Worm (Caenorhabditis elegans) whole organism, late embryonic: ENCODE data around the gene K09C4.7.

ENCODE experiments used
- F13H6.1 ChIP-seq: sonication (generic microtip); optimal IDR thresholded peaks from 2 replicates; lab custom pipeline; 2016; ENCODE audit warnings: missing genetic modification characterization, missing compliant biosample characterization
- K02D7.2 ChIP-seq: sonication (generic microtip); optimal IDR thresholded peaks from 2 replicates; lab custom pipeline; 2017; ENCODE audit warnings: mild to moderate bottlenecking, missing genetic modification characterization, missing compliant biosample characterization
- K09A11.1 ChIP-seq: sonication (generic microtip); optimal IDR thresholded peaks from 2 replicates; lab custom pipeline; 2017; ENCODE audit warnings: antibody characterized with exemption, mild to moderate bottlenecking, missing genetic modification characterization, missing compliant biosample characterization; ENCODE audit not compliant: insufficient read depth
- T23F11.4 ChIP-seq: fragments of 200-800 bp; sonication (Bioruptor generic); optimal IDR thresholded peaks from 2 replicates; lab custom pipeline; 2018; ENCODE audit warnings: mild to moderate bottlenecking, missing genetic modification characterization, missing compliant biosample characterization
- ceh-22 ChIP-seq: sonication (generic microtip); optimal IDR thresholded peaks from 2 replicates; lab custom pipeline; 2017; ENCODE audit warnings: missing biosample characterization, missing genetic modification characterization
- ceh-24 ChIP-seq: sonication (generic microtip); optimal IDR thresholded peaks from 2 replicates; lab custom pipeline; 2016; ENCODE audit warnings: mild to moderate bottlenecking, missing genetic modification characterization, missing compliant biosample characterization
- ceh-30 ChIP-seq: fragments of 150-350 bp; optimal IDR thresholded peaks from 2 replicates; lab custom pipeline; 2014; ENCODE audit warnings: missing biosample characterization, missing genetic modification characterization
- ceh-31 ChIP-seq: sonication (generic microtip); optimal IDR thresholded peaks from 2 replicates; lab custom pipeline; 2016; ENCODE audit warnings: missing genetic modification characterization, missing compliant biosample characterization
- ceh-9 ChIP-seq: sonication (generic microtip); optimal IDR thresholded peaks from 2 replicates; lab custom pipeline; 2016; ENCODE audit warnings: mild to moderate bottlenecking, missing genetic modification characterization, inconsistent platforms, missing compliant biosample characterization
- dmd-4 ChIP-seq: sonication (generic microtip); optimal IDR thresholded peaks from 2 replicates; lab custom pipeline; 2016; ENCODE audit warnings: borderline replicate concordance, missing genetic modification characterization, missing compliant biosample characterization
- elt-2 ChIP-seq: sonication (generic microtip); optimal IDR thresholded peaks from 2 replicates; lab custom pipeline; 2016; ENCODE audit warnings: missing genetic modification reagents, missing genetic modification characterization, missing compliant biosample characterization
- elt-4 ChIP-seq: sonication (generic microtip); optimal IDR thresholded peaks from 2 replicates; lab custom pipeline; 2016; ENCODE audit warnings: missing genetic modification characterization, missing compliant biosample characterization
- eyg-1 ChIP-seq: sonication (generic microtip); optimal IDR thresholded peaks from 2 replicates; lab custom pipeline; 2016; ENCODE audit warnings: missing genotype, missing genetic modification characterization, missing compliant biosample characterization
- fkh-6 ChIP-seq: sonication (generic microtip); optimal IDR thresholded peaks from 2 replicates; lab custom pipeline; 2016; ENCODE audit warnings: missing genetic modification characterization, missing compliant biosample characterization
- gmeb-2 ChIP-seq: sonication (generic microtip); optimal IDR thresholded peaks from 2 replicates; lab custom pipeline; 2016; ENCODE audit warnings: missing genetic modification characterization, inconsistent platforms, missing compliant biosample characterization
- hlh-15 ChIP-seq: sonication (generic microtip); optimal IDR thresholded peaks from 2 replicates; lab custom pipeline; 2016; ENCODE audit warnings: missing genetic modification characterization, missing compliant biosample characterization
- hlh-6 ChIP-seq: sonication (generic microtip); optimal IDR thresholded peaks from 2 replicates; lab custom pipeline; 2016; ENCODE audit warnings: missing genotype, missing genetic modification characterization, missing compliant biosample characterization
- madf-2 ChIP-seq: sonication (generic microtip); optimal IDR thresholded peaks from 2 replicates; lab custom pipeline; 2017; ENCODE audit warnings: missing genetic modification characterization, missing compliant biosample characterization
- mec-3 ChIP-seq: sonication (generic microtip); optimal IDR thresholded peaks from 2 replicates; lab custom pipeline; 2016; ENCODE audit warnings: borderline replicate concordance, missing genetic modification characterization, missing compliant biosample characterization
- nfya-1 ChIP-seq: sonication (generic microtip); optimal IDR thresholded peaks from 2 replicates; lab custom pipeline; 2017; ENCODE audit warnings: missing genetic modification characterization, mild to moderate bottlenecking, missing compliant biosample characterization, antibody characterized with exemption, moderate library complexity
- nhr-11 ChIP-seq: fragments of 150-350 bp; optimal IDR thresholded peaks from 2 replicates; lab custom pipeline; 2014; ENCODE audit warnings: missing biosample characterization, missing genetic modification characterization
- npax-4 ChIP-seq: sonication (generic microtip); optimal IDR thresholded peaks from 2 replicates; lab custom pipeline; 2016; ENCODE audit warnings: missing genetic modification characterization, missing compliant biosample characterization
- pag-3 ChIP-seq: sonication (generic microtip); optimal IDR thresholded peaks from 2 replicates; lab custom pipeline; 2016; ENCODE audit warnings: missing compliant biosample characterization, missing genetic modification characterization, borderline replicate concordance
- pax-1 ChIP-seq: fragments of 150-350 bp; optimal IDR thresholded peaks from 2 replicates; lab custom pipeline; 2014; ENCODE audit warnings: missing biosample characterization, missing genetic modification characterization
- pha-4 ChIP-seq: fragments of 150-350 bp; optimal IDR thresholded peaks from 2 replicates; lab custom pipeline; 2018; ENCODE audit warnings: missing biosample characterization, missing genetic modification reagents, missing genetic modification characterization
- pqm-1 ChIP-seq: sonication (generic microtip); optimal IDR thresholded peaks from 2 replicates; lab custom pipeline; 2016; ENCODE audit warnings: missing genetic modification characterization, missing compliant biosample characterization
- pros-1 ChIP-seq: fragments of 150-350 bp; optimal IDR thresholded peaks from 2 replicates; lab custom pipeline; 2014; ENCODE audit warnings: missing biosample characterization, missing genetic modification reagents, missing genetic modification characterization
- ref-2 ChIP-seq: sonication (generic microtip); optimal IDR thresholded peaks from 2 replicates; lab custom pipeline; 2016; ENCODE audit warnings: missing genetic modification characterization, missing compliant biosample characterization
- sox-2 ChIP-seq: fragments of 200-800 bp; sonication (Bioruptor generic); IDR thresholded peaks from 2 replicates; pipeline ENCODE4 v1.3.6; 2022; ENCODE audit warnings: missing genetic modification reagents, missing genetic modification characterization, missing compliant biosample characterization
- syd-9 ChIP-seq: sonication (generic microtip); optimal IDR thresholded peaks from 2 replicates; lab custom pipeline; 2016; ENCODE audit warnings: mild to moderate bottlenecking, missing genetic modification characterization, moderate library complexity, missing compliant biosample characterization
- tbx-2 ChIP-seq: sonication (generic microtip); optimal IDR thresholded peaks from 2 replicates; lab custom pipeline; 2016; ENCODE audit warnings: missing genetic modification characterization, missing compliant biosample characterization
- ttx-3 ChIP-seq: sonication (generic microtip); optimal IDR thresholded peaks from 2 replicates; lab custom pipeline; 2016; ENCODE audit warnings: missing genetic modification reagents, missing genetic modification characterization, missing compliant biosample characterization
- unc-3 ChIP-seq, 2 experiments: fragments of 200-800 bp in 1 of 2; sonication (Bioruptor generic) in 1 of 2; sonication (generic microtip) in 1 of 2; conservative IDR thresholded peaks in 1 of 2; optimal IDR thresholded peaks in 1 of 2; 2 replicates each; pipeline versions ENCODE4 v1.3.6 to Lab custom; 2016 to 2022; ENCODE audit warnings: missing compliant biosample characterization in 2 of 2, missing genetic modification characterization in 2 of 2, missing genetic modification reagents in 1 of 2
- unc-42 ChIP-seq: sonication (generic microtip); optimal IDR thresholded peaks from 2 replicates; lab custom pipeline; 2016; ENCODE audit warnings: missing genotype, missing genetic modification characterization, missing compliant biosample characterization
- zip-5 ChIP-seq: sonication (generic microtip); optimal IDR thresholded peaks from 2 replicates; lab custom pipeline; 2016; ENCODE audit warnings: missing genetic modification characterization, missing compliant biosample characterization
- ztf-16 ChIP-seq: sonication (generic microtip); optimal IDR thresholded peaks from 2 replicates; lab custom pipeline; 2017; ENCODE audit warnings: missing genetic modification characterization, missing compliant biosample characterization

K09C4.7 gene

ce11 chrX:3298582-3298981 is 25.9 kb downstream of the K09C4.7 start, which contains the start of gene K09C4.1:
Gene K09C4.1, plus strand, starts transcription at chrX:3298882.
- TF ChIP-seq ceh-30 (tag; lab: Kevin White, UChicago) (no peak), pag-3 (no peak), hlh-6 (no peak)

- TF ChIP-seq dmd-4 (no peak), pqm-1 (tag; lab: Kevin White, UChicago) (no peak), ceh-30 (tag; lab: Kevin White, UChicago) (no peak), syd-9 (tag; lab: Kevin White, UChicago) (no peak), pag-3 (no peak), unc-42 (tag; lab: Kevin White, UChicago) (no peak), nhr-11 (tag; lab: Kevin White, UChicago) (no peak), pha-4 (no peak)
Observed at ce11 chrX:3300582-3300981, 27.9 kb downstream of the K09C4.7 start.

ce11 chrX:3301770-3302169 is 29.1 kb downstream of the K09C4.7 start, which contains the start of gene F11D5.5:
Gene F11D5.5, plus strand, starts transcription at chrX:3302070.
- TF ChIP-seq ceh-31 (tag; lab: Kevin White, UChicago): no peak
- TF ChIP-seq, all 69 proteins: peak for 0

- TF ChIP-seq zip-5 (no peak), unc-3 (GFP tag; conservative IDR thresholded peaks at IDR 0.05; lab: Robert Waterston, UW) (no peak), unc-3 (tag; optimal IDR thresholded peaks at IDR 0.05; lab: Kevin White, UChicago) (no peak), elt-2 (tag; lab: Kevin White, UChicago) (no peak), ref-2 (tag; lab: Kevin White, UChicago) (no peak), fkh-6 (tag; lab: Kevin White, UChicago) (no peak), tbx-2 (tag; lab: Kevin White, UChicago) (no peak), ceh-9 (tag; lab: Kevin White, UChicago) (no peak), ceh-24 (tag; lab: Kevin White, UChicago) (no peak), nhr-11 (tag; lab: Kevin White, UChicago) (no peak), pros-1 (tag; lab: Kevin White, UChicago) (no peak), unc-42 (tag; lab: Kevin White, UChicago) (no peak), T23F11.4 (GFP tag; lab: Kevin White, UChicago) (no peak), F13H6.1 (no peak), K09A11.1 (tag; lab: Kevin White, UChicago) (no peak), K02D7.2 (tag; lab: Kevin White, UChicago) (no peak), mec-3 (tag; lab: Kevin White, UChicago) (no peak), ttx-3 (tag; lab: Kevin White, UChicago) (no peak), madf-2 (tag; lab: Kevin White, UChicago) (no peak), gmeb-2 (tag; lab: Kevin White, UChicago) (no peak)
Observed at ce11 chrX:3304068-3304467, 31.4 kb downstream of the K09C4.7 start, which contains the start of gene F11D5.7. Gene F11D5.7, plus strand, starts transcription at chrX:3304368.

ce11 chrX:3306594-3307296 is 34.1 kb downstream of the K09C4.7 start:
- TF ChIP-seq nhr-11 (tag; lab: Kevin White, UChicago) (no peak), pax-1 (tag; lab: Kevin White, UChicago) (peak; percentile 99), fkh-6 (tag; lab: Kevin White, UChicago) (no peak)
- TF ChIP-seq, all 69 proteins: peak for 1

ce11 chrX:3310702-3311101 is 38.0 kb downstream of the K09C4.7 start:
- TF ChIP-seq ceh-22 (tag; lab: Kevin White, UChicago): no peak
- TF ChIP-seq F13H6.1: no peak
- TF ChIP-seq elt-4: no peak
- no peak for TF ChIP-seq eyg-1
- no peak for TF ChIP-seq ztf-16 (tag; lab: Kevin White, UChicago)
- no peak for TF ChIP-seq T23F11.4 (GFP tag; lab: Kevin White, UChicago)
- no peak for TF ChIP-seq sox-2 (GFP tag; lab: Robert Waterston, UW)
- TF ChIP-seq npax-4 (tag; lab: Kevin White, UChicago): no peak
- no peak for TF ChIP-seq tbx-2 (tag; lab: Kevin White, UChicago)
- TF ChIP-seq nfya-1 (tag; lab: Kevin White, UChicago): no peak
- no peak for TF ChIP-seq zip-5
- no peak for TF ChIP-seq hlh-15 (tag; lab: Kevin White, UChicago)
- TF ChIP-seq, all 69 proteins: peak for 0
